Worm (Caenorhabditis elegans) whole organism, L3 larva: ENCODE data around the gene ltah-1.1.

Source experiments
- ceh-9 ChIP-seq: sonication (generic microtip); optimal IDR thresholded peaks from 2 replicates; lab custom pipeline; 2018; ENCODE audit warnings: missing biosample characterization, missing genetic modification characterization
- eor-1 ChIP-seq, 2 experiments: fragments of 150-350 bp; optimal IDR thresholded peaks; 2 replicates each; lab custom pipeline; 2014 to 2018; ENCODE audit warnings: missing biosample characterization in 2 of 2, missing genetic modification characterization in 2 of 2
- jun-1 ChIP-seq: fragments of 150-350 bp; optimal IDR thresholded peaks from 2 replicates; lab custom pipeline; 2014; ENCODE audit warnings: missing biosample characterization, missing genetic modification reagents, missing genetic modification characterization
- mdl-1 ChIP-seq: fragments of 150-350 bp; optimal IDR thresholded peaks from 2 replicates; lab custom pipeline; 2014; ENCODE audit warnings: missing biosample characterization, missing genetic modification characterization
- pqm-1 ChIP-seq: fragments of 150-350 bp; optimal IDR thresholded peaks from 2 replicates; lab custom pipeline; 2017; ENCODE audit warnings: missing biosample characterization, missing genetic modification characterization, inconsistent platforms
- tbx-2 ChIP-seq: sonication (generic microtip); optimal IDR thresholded peaks from 2 replicates; lab custom pipeline; 2016; ENCODE audit warnings: mild to moderate bottlenecking, missing genetic modification characterization, missing compliant biosample characterization
- unc-39 ChIP-seq: sonication (generic microtip); optimal IDR thresholded peaks from 4 replicates; lab custom pipeline; 2017; ENCODE audit warnings: missing biosample characterization, missing genetic modification characterization
- unc-62 ChIP-seq: fragments of 150-350 bp; sonication (generic microtip); optimal IDR thresholded peaks from 4 replicates; lab custom pipeline; 2014; ENCODE audit warnings: missing biosample characterization, missing genetic modification reagents, missing genetic modification characterization

DNA sequence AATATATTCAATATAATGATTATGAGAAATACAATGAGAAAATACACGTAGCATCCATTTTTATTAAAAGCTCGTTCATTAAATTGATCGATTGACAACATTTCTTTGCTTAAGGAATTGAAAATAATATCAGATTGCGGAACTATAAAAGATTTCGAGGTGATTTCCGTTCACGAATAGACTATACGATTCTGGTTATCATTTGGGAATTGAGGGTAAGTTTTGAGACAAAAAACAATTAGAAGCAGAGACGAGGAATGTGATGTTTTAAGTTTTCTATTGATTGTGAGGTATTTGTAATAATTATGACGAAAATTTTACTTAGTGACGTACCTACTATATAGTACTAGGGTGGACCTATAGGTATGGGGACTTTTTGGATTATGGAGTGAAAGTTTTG is 40.6 kb upstream of the ltah-1.1 start, which contains the start of gene sre-19:
- TF ChIP-seq unc-39 (tag; lab: Kevin White, UChicago): no peak
- no peak for TF ChIP-seq pqm-1
- no peak for TF ChIP-seq ceh-9 (tag; lab: Kevin White, UChicago)
- no peak for TF ChIP-seq tbx-2 (tag; lab: Kevin White, UChicago)
- no peak for TF ChIP-seq mdl-1
- no peak for TF ChIP-seq eor-1 (tag; optimal IDR thresholded peaks at IDR 0.05; lab: Kevin White, UChicago)
- no peak for TF ChIP-seq unc-62 (GFP tag; lab: Kevin White, UChicago)
- no peak for TF ChIP-seq jun-1 (tag; lab: Kevin White, UChicago)
